Worm (Caenorhabditis elegans): Measurements from ENCODE around the gene prdm-14.

Gene prdm-14

ce11 chrX:9045913-9046312 lies at the start of gene prdm-14:
Gene prdm-14 (plus strand): TSS chrX:9046213.
- TF ChIP-seq unc-39 (tag; optimal IDR thresholded peaks at IDR 0.05): no peak
- TF ChIP-seq pha-4 (tag; optimal IDR thresholded peaks at IDR 0.05): no peak
- TF ChIP-seq flh-1 (GFP tag; optimal IDR thresholded peaks at IDR 0.05): no peak

ce11 chrX:8996496-8997116 lies 49.4 kb upstream of the prdm-14 start:
- TF ChIP-seq ces-1 (GFP tag; optimal IDR thresholded peaks at IDR 0.05): peak; percentile 58
- no peak for TF ChIP-seq lin-13 (tag; optimal IDR thresholded peaks at IDR 0.05)
- TF ChIP-seq M03D4.4 (tag; optimal IDR thresholded peaks at IDR 0.05): no peak
- TF ChIP-seq drap-1 (GFP tag; optimal IDR thresholded peaks at IDR 0.05): no peak
- TF ChIP-seq nhr-76 (tag; optimal IDR thresholded peaks at IDR 0.05): no peak

DNA sequence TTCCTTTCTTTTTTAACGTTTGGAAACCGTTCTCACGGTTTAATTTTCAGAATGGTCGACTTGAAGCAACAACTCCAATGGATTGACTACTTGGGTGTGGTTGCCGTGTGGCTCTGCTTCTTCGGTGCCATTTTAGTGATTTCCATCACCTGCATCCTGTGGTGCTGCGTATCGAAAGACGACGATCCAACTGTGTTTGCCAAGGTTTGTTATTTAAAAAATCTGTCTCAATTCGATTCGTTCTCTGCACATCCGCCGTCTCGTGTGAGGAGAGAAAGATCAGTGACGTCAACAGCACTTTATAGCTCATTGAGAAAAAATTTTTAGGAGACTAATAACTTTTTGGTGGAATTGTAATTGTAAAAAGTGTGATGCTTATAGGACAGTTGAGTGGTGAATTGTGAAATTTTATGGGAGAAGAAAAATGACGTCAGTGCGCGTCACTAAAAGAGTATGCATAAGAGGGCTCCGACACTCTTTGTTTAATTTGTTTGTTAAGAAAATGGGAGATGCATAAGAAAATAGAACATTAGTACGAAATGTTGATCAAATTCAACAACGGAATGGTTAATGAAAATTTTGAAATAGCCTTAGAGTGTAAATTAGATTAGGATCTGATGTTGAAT lies 48.5 kb upstream of the prdm-14 start, which contains the start of gene C24A3.2:
TSS of gene C24A3.2 (plus strand) at position 51 of the 626 bp plus-strand sequence.
- TF ChIP-seq ham-2 (GFP tag; optimal IDR thresholded peaks at IDR 0.05): no peak
- TF ChIP-seq ces-1 (GFP tag; optimal IDR thresholded peaks at IDR 0.05): peak; percentile 39
- TF ChIP-seq ztf-11 (tag; optimal IDR thresholded peaks at IDR 0.05): no peak

DNA sequence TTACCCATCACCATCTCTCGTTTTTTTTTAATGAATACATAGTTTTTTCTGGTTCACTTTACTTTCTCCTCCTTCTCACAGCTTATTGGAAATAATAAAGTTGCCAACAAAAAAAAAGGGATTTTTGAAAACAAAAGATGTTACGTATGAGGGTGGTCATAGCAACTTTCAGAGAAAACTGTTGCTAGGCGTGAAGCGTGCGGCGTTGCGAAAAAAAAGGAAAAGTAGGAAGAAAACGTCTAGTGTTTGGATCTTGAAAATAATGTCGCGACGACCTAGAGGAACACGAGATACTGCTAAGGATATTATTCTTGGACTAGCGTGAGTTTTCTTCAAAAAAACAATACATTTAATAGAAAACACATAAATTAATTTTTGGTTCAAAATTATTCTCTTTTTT lies 47.2 kb upstream of the prdm-14 start, which contains the start of gene C24A3.1:
TSS of gene C24A3.1 (plus strand) at position 263 of the 400 bp plus-strand sequence.
- TF ChIP-seq M03D4.4 (tag; optimal IDR thresholded peaks at IDR 0.05): no peak
- no peak for TF ChIP-seq zip-8 (tag; optimal IDR thresholded peaks at IDR 0.05)
- TF ChIP-seq nhr-28 (tag; optimal IDR thresholded peaks at IDR 0.05): no peak
- no peak for TF ChIP-seq bed-3 (GFP tag; optimal IDR thresholded peaks at IDR 0.05)
- TF ChIP-seq lsy-2 (tag; optimal IDR thresholded peaks at IDR 0.05): no peak
- TF ChIP-seq unc-120 (tag; optimal IDR thresholded peaks at IDR 0.05; ENCODE audit: poor library complexity, severe bottlenecking): no peak
- TF ChIP-seq elt-1 (tag; optimal IDR thresholded peaks at IDR 0.05; ENCODE audit: borderline replicate concordance, insufficient read depth): no peak
- no peak for TF ChIP-seq ham-2 (GFP tag; optimal IDR thresholded peaks at IDR 0.05)
- no peak for TF ChIP-seq drap-1 (GFP tag; optimal IDR thresholded peaks at IDR 0.05)
- no peak for TF ChIP-seq unc-62 (GFP tag; optimal IDR thresholded peaks at IDR 0.05)
- no peak for TF ChIP-seq snpc-4 (tag; optimal IDR thresholded peaks at IDR 0.05)

DNA sequence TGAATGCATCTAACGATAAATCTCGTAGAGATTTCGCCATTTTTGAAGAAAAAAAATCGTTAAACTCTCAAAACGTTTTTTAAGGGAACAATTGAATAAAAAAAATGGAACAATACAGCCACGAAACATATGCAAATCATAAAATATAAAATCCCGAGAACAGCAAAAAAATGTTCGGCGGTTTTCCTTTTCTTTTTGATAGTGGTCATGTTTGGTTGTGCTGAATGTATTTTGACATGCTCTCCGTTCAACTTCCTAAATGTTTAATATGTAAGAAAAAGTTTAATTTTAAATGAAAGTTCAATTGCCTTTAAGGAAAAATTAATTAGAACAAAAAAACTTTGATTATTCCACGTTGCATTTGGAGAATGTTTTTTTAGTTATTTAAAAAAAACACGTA lies 35.6 kb upstream of the prdm-14 start, which contains the start of gene C24A3.9:
TSS of gene C24A3.9 (minus strand) at position 101 of the 400 bp plus-strand sequence.
- no peak for TF ChIP-seq ham-2 (GFP tag; optimal IDR thresholded peaks at IDR 0.05)
- no peak for TF ChIP-seq lsy-2 (tag; optimal IDR thresholded peaks at IDR 0.05)
- TF ChIP-seq nhr-237 (tag; optimal IDR thresholded peaks at IDR 0.05): no peak
- TF ChIP-seq lin-32 (GFP tag; optimal IDR thresholded peaks at IDR 0.05): no peak
- no peak for TF ChIP-seq tbx-8 (GFP tag; optimal IDR thresholded peaks at IDR 0.05)
- no peak for TF ChIP-seq mab-5 (tag; optimal IDR thresholded peaks at IDR 0.05)

ce11 chrX:9011471-9011870 lies 34.5 kb upstream of the prdm-14 start:
- TF ChIP-seq ceh-83 (GFP tag; optimal IDR thresholded peaks at IDR 0.05) (no peak), pha-4 (tag; optimal IDR thresholded peaks at IDR 0.05) (no peak), mab-5 (tag; optimal IDR thresholded peaks at IDR 0.05) (no peak), unc-120 (tag; optimal IDR thresholded peaks at IDR 0.05; ENCODE audit: poor library complexity, severe bottlenecking) (no peak), mls-2 (tag; optimal IDR thresholded peaks at IDR 0.05) (no peak), blmp-1 (tag; optimal IDR thresholded peaks at IDR 0.05) (no peak), snpc-4 (tag; optimal IDR thresholded peaks at IDR 0.05) (no peak), sem-2 (GFP tag; optimal IDR thresholded peaks at IDR 0.05) (no peak), ceh-39 (tag; optimal IDR thresholded peaks at IDR 0.05) (no peak), ztf-11 (tag; optimal IDR thresholded peaks at IDR 0.05) (no peak), elt-3 (tag; optimal IDR thresholded peaks at IDR 0.05) (no peak), unc-39 (tag; optimal IDR thresholded peaks at IDR 0.05) (no peak), tbx-8 (GFP tag; optimal IDR thresholded peaks at IDR 0.05) (no peak), ces-1 (GFP tag; optimal IDR thresholded peaks at IDR 0.05) (no peak), lsy-2 (tag; optimal IDR thresholded peaks at IDR 0.05) (no peak), M03D4.4 (tag; optimal IDR thresholded peaks at IDR 0.05) (no peak), nhr-12 (tag; optimal IDR thresholded peaks at IDR 0.05) (no peak), hlh-1 (tag; optimal IDR thresholded peaks at IDR 0.05) (no peak), nhr-237 (tag; optimal IDR thresholded peaks at IDR 0.05) (no peak)

Measured in whole organism, mixed stage, embryonic.